Fruit fly (Drosophila melanogaster): ENCODE measurements around the gene Vps16A.
A peak's percentile ranks its signal among the peaks of the same experiment; 100 is the strongest.

DNA sequence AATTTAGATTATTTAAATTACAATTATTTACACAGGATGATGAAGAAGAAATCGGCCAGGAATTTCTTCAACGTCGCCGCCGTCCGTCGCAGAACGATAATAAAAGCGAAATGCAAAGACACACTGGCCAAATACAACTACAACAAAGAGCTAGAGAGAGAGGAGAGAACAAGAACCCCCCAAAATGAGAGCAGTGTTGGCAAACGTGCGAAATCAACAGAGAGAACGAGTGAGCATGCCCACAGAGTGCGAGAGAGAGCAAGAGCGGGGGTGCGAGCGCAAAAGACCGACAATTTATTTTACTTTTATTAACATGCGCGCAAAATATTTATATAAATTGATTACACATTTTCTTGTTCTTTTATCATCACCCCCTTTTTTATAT is 29.9 kb upstream of the Vps16A start:
- TF ChIP-seq grn (GFP tag; optimal IDR thresholded peaks at IDR 0.05) = no peak
- TF ChIP-seq scrt (GFP tag; optimal IDR thresholded peaks at IDR 0.05) = no peak
- no peak for TF ChIP-seq ato (GFP tag; IDR thresholded peaks at IDR 0.05; ENCODE audit: partially characterized antibody)
- no peak for TF ChIP-seq CG11398 (GFP tag; optimal IDR thresholded peaks at IDR 0.05)
- TF ChIP-seq Sry-β (GFP tag; optimal IDR thresholded peaks at IDR 0.05) = no peak
- no peak for TF ChIP-seq Lpt (GFP tag; optimal IDR thresholded peaks at IDR 0.05)
- TF ChIP-seq lilli (GFP tag; optimal IDR thresholded peaks at IDR 0.05) = peak; percentile 23
- no peak for TF ChIP-seq D19B (GFP tag; optimal IDR thresholded peaks at IDR 0.05)
- TF ChIP-seq Sin3A (optimal IDR thresholded peaks at IDR 0.05) = no peak
- peak; percentile 34 for TF ChIP-seq CG7987 (GFP tag; optimal IDR thresholded peaks at IDR 0.05)
- TF ChIP-seq usp (GFP tag; optimal IDR thresholded peaks at IDR 0.05) = no peak
- TF ChIP-seq CG2199 (GFP tag; IDR thresholded peaks at IDR 0.05) = no peak
- no peak for TF ChIP-seq CG7963 (GFP tag; IDR thresholded peaks at IDR 0.05; ENCODE audit: partially characterized antibody)
